Worm (Caenorhabditis elegans) whole organism, L2 larva: ENCODE data around the gene rib-1.

Source experiments
- C34F6.9 ChIP-seq: fragments of 150-350 bp; optimal IDR thresholded peaks from 2 replicates; lab custom pipeline; 2014; ENCODE audit warnings: missing biosample characterization, missing genetic modification characterization
- F13H6.1 ChIP-seq: sonication (generic microtip); optimal IDR thresholded peaks from 2 replicates; lab custom pipeline; 2016; ENCODE audit warnings: missing genetic modification characterization, missing compliant biosample characterization
- R02D3.7 ChIP-seq: fragments of 150-350 bp; optimal IDR thresholded peaks from 2 replicates; lab custom pipeline; 2014; ENCODE audit warnings: missing biosample characterization, missing genetic modification characterization
- Y55F3AM.14 ChIP-seq: fragments of 200-800 bp; sonication (Bioruptor generic); optimal IDR thresholded peaks from 2 replicates; lab custom pipeline; 2018; ENCODE audit warnings: mild to moderate bottlenecking, missing genetic modification characterization, missing compliant biosample characterization
- ZK546.5 ChIP-seq: sonication (generic microtip); optimal IDR thresholded peaks from 2 replicates; lab custom pipeline; 2017; ENCODE audit warnings: missing biosample characterization, missing genetic modification characterization
- alr-1 ChIP-seq: fragments of 150-350 bp; optimal IDR thresholded peaks from 2 replicates; lab custom pipeline; 2014; ENCODE audit warnings: missing biosample characterization, missing genetic modification characterization
- aly-2 ChIP-seq: fragments of 150-350 bp; optimal IDR thresholded peaks from 2 replicates; lab custom pipeline; 2014; ENCODE audit warnings: missing biosample characterization, missing genetic modification characterization
- ama-1 ChIP-seq: fragments of 150-350 bp; optimal IDR thresholded peaks from 2 replicates; lab custom pipeline; 2018; ENCODE audit warnings: inconsistent platforms
- blmp-1 ChIP-seq: sonication (generic microtip); optimal IDR thresholded peaks from 2 replicates; lab custom pipeline; 2017; ENCODE audit warnings: missing genetic modification characterization, mild to moderate bottlenecking, missing compliant biosample characterization, antibody characterized with exemption, moderate library complexity; ENCODE audit not compliant: insufficient read depth
- ceh-82 ChIP-seq: fragments of 150-350 bp; optimal IDR thresholded peaks from 2 replicates; lab custom pipeline; 2014; ENCODE audit warnings: missing biosample characterization, missing genetic modification characterization
- crh-2 ChIP-seq: sonication (generic microtip); optimal IDR thresholded peaks from 2 replicates; lab custom pipeline; 2017; ENCODE audit warnings: missing biosample characterization, missing genetic modification characterization
- dmd-4 ChIP-seq: sonication (generic microtip); optimal IDR thresholded peaks from 2 replicates; lab custom pipeline; 2017; ENCODE audit warnings: missing biosample characterization, missing genetic modification characterization
- elt-1 ChIP-seq: fragments of 150-350 bp; optimal IDR thresholded peaks from 2 replicates; lab custom pipeline; 2014; ENCODE audit warnings: missing biosample characterization, missing genetic modification characterization
- elt-3 ChIP-seq: sonication (generic microtip); optimal IDR thresholded peaks from 2 replicates; lab custom pipeline; 2017; ENCODE audit warnings: missing biosample characterization, missing genetic modification characterization
- fos-1 ChIP-seq: fragments of 150-350 bp; optimal IDR thresholded peaks from 2 replicates; lab custom pipeline; 2014; ENCODE audit warnings: missing biosample characterization, missing genetic modification characterization
- gmeb-1 ChIP-seq: fragments of 150-350 bp; optimal IDR thresholded peaks from 2 replicates; lab custom pipeline; 2014; ENCODE audit warnings: missing biosample characterization, missing genetic modification characterization
- lin-11 ChIP-seq: fragments of 150-350 bp; sonication (generic microtip); optimal IDR thresholded peaks from 2 replicates; lab custom pipeline; 2014; ENCODE audit warnings: missing biosample characterization, missing genetic modification characterization, inconsistent platforms, mixed read lengths
- lin-13 ChIP-seq: fragments of 150-350 bp; optimal IDR thresholded peaks from 2 replicates; lab custom pipeline; 2014; ENCODE audit warnings: missing biosample characterization, missing genetic modification reagents, missing genetic modification characterization
- lin-39 ChIP-seq: fragments of 150-350 bp; optimal IDR thresholded peaks from 2 replicates; lab custom pipeline; 2014; ENCODE audit warnings: missing biosample characterization, missing genetic modification reagents, missing genetic modification characterization
- lsy-2 ChIP-seq, 2 experiments: fragments of 150-350 bp in 1 of 2; sonication (generic microtip) in 1 of 2; optimal IDR thresholded peaks; 2 replicates each; lab custom pipeline; 2014 to 2017; ENCODE audit warnings: missing biosample characterization in 2 of 2, missing genetic modification characterization in 2 of 2
- mdl-1 ChIP-seq, 2 experiments: fragments of 150-350 bp in 1 of 2; sonication (generic microtip) in 1 of 2; optimal IDR thresholded peaks; 2 replicates each; lab custom pipeline; 2017; ENCODE audit warnings: missing biosample characterization in 2 of 2, missing genetic modification characterization in 2 of 2
- nhr-11 ChIP-seq: fragments of 150-350 bp; optimal IDR thresholded peaks from 2 replicates; lab custom pipeline; 2014; ENCODE audit warnings: missing biosample characterization, missing genetic modification characterization
- nhr-12 ChIP-seq: fragments of 150-350 bp; optimal IDR thresholded peaks from 2 replicates; lab custom pipeline; 2014; ENCODE audit warnings: missing biosample characterization, missing genetic modification characterization
- nhr-129 ChIP-seq: fragments of 150-350 bp; optimal IDR thresholded peaks from 2 replicates; lab custom pipeline; 2014; ENCODE audit warnings: missing biosample characterization, missing genetic modification characterization
- nhr-21 ChIP-seq: fragments of 150-350 bp; optimal IDR thresholded peaks from 2 replicates; lab custom pipeline; 2014; ENCODE audit warnings: missing biosample characterization, missing genetic modification characterization
- nhr-237 ChIP-seq: fragments of 150-350 bp; optimal IDR thresholded peaks from 2 replicates; lab custom pipeline; 2014; ENCODE audit warnings: missing biosample characterization, missing genetic modification characterization
- nhr-6 ChIP-seq: fragments of 150-350 bp; optimal IDR thresholded peaks from 2 replicates; lab custom pipeline; 2014; ENCODE audit warnings: missing biosample characterization, missing genetic modification characterization
- nhr-77 ChIP-seq: fragments of 150-350 bp; optimal IDR thresholded peaks from 2 replicates; lab custom pipeline; 2014; ENCODE audit warnings: missing biosample characterization, missing genetic modification characterization
- peb-1 ChIP-seq: fragments of 150-350 bp; optimal IDR thresholded peaks from 2 replicates; lab custom pipeline; 2014; ENCODE audit warnings: missing biosample characterization, missing genetic modification characterization
- sem-4 ChIP-seq: fragments of 150-350 bp; optimal IDR thresholded peaks from 2 replicates; lab custom pipeline; 2014; ENCODE audit warnings: missing biosample characterization, missing genetic modification reagents, missing genetic modification characterization
- skn-1 ChIP-seq: sonication (generic microtip); optimal IDR thresholded peaks from 2 replicates; lab custom pipeline; 2017; ENCODE audit warnings: missing biosample characterization, missing genetic modification characterization
- sma-3 ChIP-seq: sonication (generic microtip); optimal IDR thresholded peaks from 2 replicates; lab custom pipeline; 2016; ENCODE audit warnings: missing genetic modification reagents, missing genetic modification characterization, missing compliant biosample characterization
- sma-9 ChIP-seq, 2 experiments: fragments of 150-350 bp in 1 of 2; sonication (generic microtip) in 1 of 2; optimal IDR thresholded peaks; 2 replicates each; lab custom pipeline; 2014 to 2016; ENCODE audit warnings: missing genetic modification characterization in 2 of 2, mild to moderate bottlenecking in 1 of 2, missing biosample characterization in 1 of 2, missing compliant biosample characterization in 1 of 2, missing genetic modification reagents in 1 of 2, moderate library complexity in 1 of 2
- snpc-4 ChIP-seq: fragments of 150-350 bp; optimal IDR thresholded peaks from 2 replicates; lab custom pipeline; 2014; ENCODE audit warnings: missing biosample characterization, missing genetic modification characterization
- unc-39 ChIP-seq: fragments of 150-350 bp; optimal IDR thresholded peaks from 2 replicates; lab custom pipeline; 2014; ENCODE audit warnings: missing biosample characterization, missing genetic modification characterization
- unc-55 ChIP-seq: fragments of 150-350 bp; sonication (generic microtip); optimal IDR thresholded peaks from 3 replicates; lab custom pipeline; 2014; ENCODE audit warnings: missing biosample characterization, missing genetic modification reagents, missing genetic modification characterization
- unc-62 ChIP-seq: fragments of 150-350 bp; optimal IDR thresholded peaks from 2 replicates; lab custom pipeline; 2014; ENCODE audit warnings: missing biosample characterization, missing genetic modification reagents, missing genetic modification characterization
- zag-1 ChIP-seq: fragments of 150-350 bp; optimal IDR thresholded peaks from 2 replicates; lab custom pipeline; 2014; ENCODE audit warnings: missing biosample characterization, missing genetic modification characterization
- ztf-1 ChIP-seq: fragments of 200-800 bp; sonication (Bioruptor generic); conservative IDR thresholded peaks from 2 replicates; pipeline ENCODE4 v1.3.6; 2022; ENCODE audit warnings: missing genetic modification characterization, missing compliant biosample characterization

rib-1 gene

DNA sequence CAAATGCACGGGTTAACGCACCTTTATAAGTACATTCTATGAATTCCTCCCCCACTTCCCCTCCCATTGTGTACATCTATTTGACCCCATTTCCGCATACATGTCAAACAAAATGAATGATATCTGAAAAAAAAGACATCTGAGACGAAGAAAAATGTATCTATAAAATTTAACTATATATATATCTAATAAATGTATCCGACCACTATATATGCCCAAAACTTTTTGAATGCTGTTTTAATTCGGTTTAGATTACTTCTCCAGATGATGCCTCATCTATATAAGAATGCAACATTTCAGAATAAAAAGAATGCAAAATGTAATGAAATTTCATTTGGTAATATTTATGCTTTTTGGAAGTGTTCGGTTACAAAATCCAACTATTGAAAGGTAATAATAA, at the start of gene rib-1:
TSS of gene rib-1 (plus strand) at position 301 of the 400 bp plus-strand sequence.
- TF ChIP-seq nhr-129 = no peak
- TF ChIP-seq R02D3.7 (tag; lab: Kevin White, UChicago) = no peak
- no peak for TF ChIP-seq fos-1 (tag; lab: Kevin White, UChicago)
- no peak for TF ChIP-seq F13H6.1 (tag; lab: Kevin White, UChicago)
- no peak for TF ChIP-seq lin-39
- no peak for TF ChIP-seq Y55F3AM.14
- TF ChIP-seq sma-3 (GFP tag; lab: Kevin White, UChicago) = no peak
- no peak for TF ChIP-seq lin-13
- TF ChIP-seq unc-39 (tag; lab: Kevin White, UChicago) = no peak
- no peak for TF ChIP-seq crh-2 (tag; lab: Kevin White, UChicago)
- no peak for TF ChIP-seq nhr-77 (tag; lab: Kevin White, UChicago)
- TF ChIP-seq nhr-21 = no peak
- no peak for TF ChIP-seq alr-1 (tag; lab: Kevin White, UChicago)
- TF ChIP-seq peb-1 (tag; lab: Kevin White, UChicago) = no peak
- no peak for TF ChIP-seq unc-55 (GFP tag; lab: Kevin White, UChicago)

DNA sequence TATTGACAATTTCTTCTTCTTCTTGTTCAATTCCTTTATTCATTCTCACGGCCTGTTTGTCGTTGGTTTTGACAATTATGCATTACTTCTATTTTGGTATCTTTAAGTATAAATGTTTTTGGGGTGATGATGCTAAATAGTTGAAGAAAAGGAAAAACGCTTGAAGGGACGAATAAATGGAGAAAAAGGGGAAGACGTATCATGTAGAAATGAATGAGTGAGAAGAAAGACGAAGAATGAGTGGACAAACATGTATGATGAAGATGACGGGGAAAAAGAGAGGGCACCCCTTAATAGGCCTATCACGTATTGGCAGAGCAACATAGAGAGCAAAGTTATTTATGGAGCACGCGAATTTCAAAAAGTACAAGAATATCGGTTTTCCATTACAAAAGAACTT, 29.9 kb upstream of the rib-1 start, which contains the start of gene M04B2.7:
TSS of gene M04B2.7 (minus strand) at position 101 of the 400 bp plus-strand sequence.
- TF ChIP-seq ceh-82 (tag; lab: Kevin White, UChicago) = no peak
- TF ChIP-seq ZK546.5 = no peak
- TF ChIP-seq blmp-1 (tag; lab: Kevin White, UChicago) = no peak
- no peak for TF ChIP-seq nhr-77 (tag; lab: Kevin White, UChicago)
- TF ChIP-seq dmd-4 (tag; lab: Kevin White, UChicago) = no peak
- TF ChIP-seq skn-1 = no peak
- no peak for TF ChIP-seq unc-39 (tag; lab: Kevin White, UChicago)
- TF ChIP-seq mdl-1 (tag; optimal IDR thresholded peaks at IDR 0.05; lab: Kevin White, UChicago) = no peak
- no peak for TF ChIP-seq ztf-1 (GFP tag; lab: Robert Waterston, UW)
- no peak for TF ChIP-seq peb-1 (tag; lab: Kevin White, UChicago)

DNA sequence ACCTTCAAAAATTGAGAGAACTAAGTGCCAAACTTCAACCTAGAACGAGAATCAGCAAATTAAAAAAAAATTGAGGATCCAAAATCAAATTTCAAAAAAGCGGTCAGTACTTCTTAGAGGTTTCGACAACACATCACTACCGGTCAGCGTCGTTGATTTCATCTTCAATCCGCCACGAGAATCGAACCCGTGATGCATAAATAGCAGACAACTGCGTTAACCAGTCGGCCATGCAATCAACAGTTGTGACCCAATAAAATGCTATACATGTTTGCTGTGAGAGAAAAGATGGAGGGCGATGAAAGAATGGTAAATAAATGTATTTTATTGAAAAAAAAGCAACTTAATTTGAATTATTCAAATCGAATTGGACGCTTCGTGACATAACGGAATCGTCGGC, 28.9 kb upstream of the rib-1 start:
- TF ChIP-seq blmp-1 (tag; lab: Kevin White, UChicago) (peak; percentile 2), nhr-21 (peak; percentile 33), nhr-11 (peak; percentile 36), nhr-12 (tag; lab: Kevin White, UChicago) (no peak), C34F6.9 (tag; lab: Kevin White, UChicago) (peak; percentile 76), aly-2 (no peak), mdl-1 (tag; optimal IDR thresholded peaks at IDR 0.05; lab: Kevin White, UChicago) (peak in 1 of 2 experiments; percentile 38), nhr-77 (tag; lab: Kevin White, UChicago) (no peak), sma-3 (GFP tag; lab: Kevin White, UChicago) (peak; percentile 75), lin-11 (tag; lab: Kevin White, UChicago) (peak; percentile 45), lin-39 (no peak), unc-62 (GFP tag; lab: Kevin White, UChicago) (no peak), nhr-237 (tag; lab: Kevin White, UChicago) (no peak), sem-4 (peak; percentile 39), lin-13 (peak; percentile 53), elt-3 (tag; lab: Kevin White, UChicago) (no peak), zag-1 (tag; lab: Kevin White, UChicago) (no peak), ama-1 (lab: Kevin White, UChicago) (no peak), ztf-1 (GFP tag; lab: Robert Waterston, UW) (no peak), Y55F3AM.14 (peak; percentile 60), R02D3.7 (tag; lab: Kevin White, UChicago) (peak; percentile 5), nhr-6 (peak; percentile 63), lsy-2 (tag; optimal IDR thresholded peaks at IDR 0.05; lab: Kevin White, UChicago) (peak; percentile 58 to 80), crh-2 (tag; lab: Kevin White, UChicago) (peak; percentile 80), nhr-129 (peak; percentile 95), elt-1 (tag; lab: Kevin White, UChicago) (no peak), skn-1 (no peak), sma-9 (GFP tag; optimal IDR thresholded peaks at IDR 0.05; lab: Kevin White, UChicago) (peak; percentile 74), sma-9 (tag; optimal IDR thresholded peaks at IDR 0.05; lab: Kevin White, UChicago) (no peak), alr-1 (tag; lab: Kevin White, UChicago) (no peak), fos-1 (tag; lab: Kevin White, UChicago) (peak; percentile 84), snpc-4 (tag; lab: Kevin White, UChicago) (no peak), F13H6.1 (tag; lab: Kevin White, UChicago) (no peak), gmeb-1 (peak; percentile 78)
